Worm (Caenorhabditis elegans) whole organism, midembryonic: ENCODE measurements around the gene nhr-202.

Source experiments
- klf-2 ChIP-seq: fragments of 200-800 bp; sonication (Bioruptor generic); conservative IDR thresholded peaks from 2 replicates; pipeline ENCODE4 v1.3.6; 2022; ENCODE audit warnings: missing genetic modification reagents, missing genetic modification characterization, missing compliant biosample characterization
- ref-1 ChIP-seq: fragments of 200-800 bp; sonication (Bioruptor generic); conservative IDR thresholded peaks from 2 replicates; pipeline ENCODE4 v1.3.6; 2022; ENCODE audit warnings: missing genetic modification reagents, missing genetic modification characterization, missing compliant biosample characterization
- ztf-23 ChIP-seq: fragments of 200-800 bp; sonication (Bioruptor generic); IDR thresholded peaks from 2 replicates; pipeline ENCODE4 v1.3.6; 2022; ENCODE audit warnings: missing genetic modification reagents, missing genetic modification characterization, missing compliant biosample characterization
- ztf-29 ChIP-seq: fragments of 200-800 bp; sonication (Bioruptor generic); IDR thresholded peaks from 2 replicates; pipeline ENCODE4 v1.3.6; 2022; ENCODE audit warnings: missing genetic modification reagents, missing genetic modification characterization, missing compliant biosample characterization

DNA sequence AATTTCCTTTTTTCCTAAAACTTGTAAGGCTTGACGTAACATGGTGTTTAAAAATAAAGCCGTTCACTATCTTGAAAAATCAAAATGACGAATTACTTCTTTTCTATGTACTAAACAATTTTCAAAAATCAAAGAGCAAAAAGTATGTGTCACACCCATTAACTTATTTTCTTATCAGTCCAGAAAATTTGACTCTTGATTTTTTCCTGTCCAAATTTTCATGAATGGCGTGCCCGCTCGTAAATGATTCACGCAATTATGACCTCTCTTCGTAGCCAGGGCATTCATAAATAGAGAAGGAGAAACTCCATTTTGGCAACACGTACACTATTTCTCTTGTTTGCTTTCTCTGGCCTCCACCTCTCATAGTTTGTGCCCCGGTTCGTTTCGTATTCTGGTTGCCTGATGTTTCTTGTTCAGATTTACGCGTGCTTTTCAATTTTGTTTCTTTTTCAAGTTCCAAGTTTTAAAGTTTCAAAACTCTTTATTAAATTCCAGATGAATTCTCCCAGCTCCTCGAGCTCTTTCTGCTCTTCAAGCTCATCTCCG, 15.3 kb downstream of the nhr-202 start, which contains the start of gene nhr-55:
- TF ChIP-seq ref-1 (GFP tag; lab: Robert Waterston, UW) (no peak), ztf-29 (GFP tag; lab: Robert Waterston, UW) (no peak), ztf-23 (GFP tag; lab: Robert Waterston, UW) (no peak), klf-2 (no peak)
